Fruit fly (Drosophila melanogaster) whole organism, wandering third instar larva: ENCODE results near the gene blot.
A peak's percentile ranks its signal among the peaks of the same experiment; 100 is the strongest.

Experiments
- Abd-B ChIP-seq: fragments of >200 bp; optimal IDR thresholded peaks from 2 replicates; lab custom pipeline; 2017; ENCODE audit warnings: missing biosample characterization, missing genetic modification characterization
- Hr78 ChIP-seq: fragments of >200 bp; optimal IDR thresholded peaks from 2 replicates; lab custom pipeline; 2017; ENCODE audit warnings: missing biosample characterization, missing genetic modification characterization
- OdsH ChIP-seq: fragments of 200-800 bp; sonication (Bioruptor generic); optimal IDR thresholded peaks from 2 replicates; lab custom pipeline; 2016; ENCODE audit warnings: missing biosample characterization, mild to moderate bottlenecking, missing genetic modification characterization
- Rel ChIP-seq, 2 experiments: fragments of 200-800 bp; sonication (Bioruptor generic) in 1 of 2; optimal IDR thresholded peaks; 2 replicates in 1 of 2; 3 replicates in 1 of 2; lab custom pipeline; 2016 to 2019; ENCODE audit warnings: mild to moderate bottlenecking in 2 of 2, missing biosample characterization in 2 of 2, missing genetic modification characterization in 2 of 2, moderate library complexity in 1 of 2
- br ChIP-seq: fragments of 200-800 bp; sonication (Bioruptor generic); optimal IDR thresholded peaks from 2 replicates; lab custom pipeline; 2016; ENCODE audit warnings: missing biosample characterization, missing genetic modification characterization
- h ChIP-seq: fragments of 200-800 bp; sonication (Bioruptor generic); optimal IDR thresholded peaks from 3 replicates; lab custom pipeline; 2016; ENCODE audit warnings: missing biosample characterization, mild to moderate bottlenecking, missing genetic modification characterization
- lola ChIP-seq: fragments of >200 bp; optimal IDR thresholded peaks from 2 replicates; lab custom pipeline; 2017; ENCODE audit warnings: missing biosample characterization, missing genetic modification characterization
- usp ChIP-seq: fragments of >200 bp; optimal IDR thresholded peaks from 2 replicates; lab custom pipeline; 2017; ENCODE audit warnings: missing biosample characterization, missing genetic modification characterization

- TF ChIP-seq lola (GFP tag; lab: Kevin White, UChicago) (no peak), Rel (GFP tag; optimal IDR thresholded peaks at IDR 0.05; lab: Kevin White, UChicago) (no peak), Rel (tag; optimal IDR thresholded peaks at IDR 0.05; lab: Kevin White, UChicago) (peak; percentile 37), h (GFP tag; lab: Kevin White, UChicago) (peak; percentile 86), OdsH (peak; percentile 40), Hr78 (GFP tag; lab: Kevin White, UChicago) (no peak), Abd-B (GFP tag; lab: Kevin White, UChicago) (no peak), usp (no peak), br (peak; percentile 69)
Observed at dm6 chr3L:17425132-17425713, 3.9 kb upstream of the blot start, which contains the start of the genes Sec3 and COX7B.
